Worm (Caenorhabditis elegans) whole organism, early embryonic: ENCODE data around the gene ZK1307.7.

Experiments used
- ceh-13 ChIP-seq: fragments of 200-800 bp; sonication (Bioruptor generic); optimal IDR thresholded peaks from 2 replicates; lab custom pipeline; 2018; ENCODE audit warnings: mild to moderate bottlenecking, missing genetic modification characterization, missing compliant biosample characterization
- hmbx-1 ChIP-seq: sonication (generic microtip); optimal IDR thresholded peaks from 2 replicates; lab custom pipeline; 2016; ENCODE audit warnings: mild to moderate bottlenecking, missing genetic modification characterization, missing compliant biosample characterization
- tra-4 ChIP-seq: sonication (generic microtip); optimal IDR thresholded peaks from 2 replicates; lab custom pipeline; 2017; ENCODE audit warnings: missing genetic modification characterization, missing compliant biosample characterization

DNA sequence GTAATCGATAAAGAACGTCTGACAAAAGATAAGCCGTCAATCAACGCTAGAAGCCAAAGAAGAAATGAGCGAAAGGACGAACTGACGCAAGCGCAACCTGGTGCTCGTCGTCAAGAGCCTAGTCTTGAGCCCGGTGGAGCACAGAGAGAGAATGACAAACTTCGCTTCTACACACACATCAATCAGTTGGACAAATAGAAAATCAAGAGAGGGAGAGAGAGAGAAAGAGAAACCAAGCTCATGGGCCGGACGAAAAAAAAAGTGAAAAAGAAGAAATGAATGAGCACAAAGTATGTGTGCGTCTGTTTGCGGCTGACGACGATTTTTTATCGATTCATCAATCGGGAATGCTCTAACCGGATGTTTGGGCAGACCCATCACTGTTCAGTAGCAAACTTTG lies 15.3 kb upstream of the ZK1307.7 start:
- no peak for TF ChIP-seq hmbx-1
- TF ChIP-seq ceh-13 (GFP tag; lab: Kevin White, UChicago), result no peak
- TF ChIP-seq tra-4 (tag; lab: Kevin White, UChicago), result no peak
